Fruit fly (Drosophila melanogaster) whole organism, embryonic: ENCODE measurements around the gene CG15930.

Experiments used
- Awh ChIP-seq: fragments of 200-800 bp; sonication (Bioruptor generic); IDR thresholded peaks from 2 replicates; pipeline ENCODE4, ENCODE4 v1.3.6; 2022; ENCODE audit warnings: missing biosample characterization, missing genetic modification characterization
- CG10147 ChIP-seq: fragments of 200-800 bp; sonication (Bioruptor generic); optimal IDR thresholded peaks from 2 replicates; lab custom pipeline; 2019; ENCODE audit warnings: missing biosample characterization, mild to moderate bottlenecking, missing genetic modification characterization, moderate library complexity
- CG10565 ChIP-seq: fragments of 200-800 bp; sonication (Bioruptor generic); optimal IDR thresholded peaks from 3 replicates; lab custom pipeline; 2016; ENCODE audit warnings: missing biosample characterization, mild to moderate bottlenecking, missing genetic modification characterization
- CG11723 ChIP-seq: fragments of 200-800 bp; sonication (Bioruptor generic); optimal IDR thresholded peaks from 2 replicates; lab custom pipeline; 2017; ENCODE audit warnings: missing biosample characterization, mild to moderate bottlenecking, missing genetic modification characterization
- CG12236 ChIP-seq: fragments of 200-800 bp; sonication (Bioruptor generic); optimal IDR thresholded peaks from 2 replicates; lab custom pipeline; 2016; ENCODE audit warnings: missing biosample characterization, missing genetic modification characterization
- CG13775 ChIP-seq: fragments of 200-800 bp; sonication (Bioruptor generic); optimal IDR thresholded peaks from 3 replicates; lab custom pipeline; 2017; ENCODE audit warnings: missing biosample characterization, mild to moderate bottlenecking, missing genetic modification characterization
- CG14710 ChIP-seq: fragments of 200-800 bp; sonication (Bioruptor generic); optimal IDR thresholded peaks from 3 replicates; lab custom pipeline; 2019; ENCODE audit warnings: missing biosample characterization, mild to moderate bottlenecking, missing genetic modification characterization, moderate library complexity
- CG15479 ChIP-seq: fragments of 200-800 bp; sonication (Bioruptor generic); optimal IDR thresholded peaks from 3 replicates; lab custom pipeline; 2019; ENCODE audit warnings: missing biosample characterization, mild to moderate bottlenecking, missing genetic modification characterization, moderate library complexity
- CG17385 ChIP-seq: fragments of 200-800 bp; sonication (Bioruptor generic); optimal IDR thresholded peaks from 3 replicates; lab custom pipeline; 2018; ENCODE audit warnings: missing biosample characterization, mild to moderate bottlenecking, missing genetic modification characterization
- CG17568 ChIP-seq: fragments of 200-800 bp; sonication (Bioruptor generic); optimal IDR thresholded peaks from 2 replicates; lab custom pipeline; 2018; ENCODE audit warnings: missing biosample characterization, mild to moderate bottlenecking, missing genetic modification characterization, moderate library complexity
- CG30403 ChIP-seq: fragments of 200-800 bp; sonication (Bioruptor generic); optimal IDR thresholded peaks from 3 replicates; lab custom pipeline; 2016; ENCODE audit warnings: missing biosample characterization, missing genetic modification characterization
- CG34224 ChIP-seq: fragments of 200-800 bp; sonication (Bioruptor generic); IDR thresholded peaks from 3 replicates; pipeline ENCODE4 v1.3.6; 2022; ENCODE audit warnings: missing biosample characterization, missing genetic modification characterization; ENCODE audit not compliant: partially characterized antibody
- CG4707 ChIP-seq: fragments of 200-800 bp; sonication (Bioruptor generic); optimal IDR thresholded peaks from 2 replicates; lab custom pipeline; 2018; ENCODE audit warnings: missing biosample characterization, mild to moderate bottlenecking, missing genetic modification characterization, moderate library complexity
- CG5953 ChIP-seq: fragments of 200-800 bp; sonication (Bioruptor generic); IDR thresholded peaks from 2 replicates; pipeline ENCODE4 v1.3.6; 2022; ENCODE audit warnings: missing biosample characterization, missing genetic modification characterization
- CG8944 ChIP-seq: fragments of 200-800 bp; sonication (Bioruptor generic); optimal IDR thresholded peaks from 3 replicates; lab custom pipeline; 2016; ENCODE audit warnings: missing biosample characterization, missing genetic modification characterization
- CG9876 ChIP-seq: fragments of 200-800 bp; sonication (Bioruptor generic); optimal IDR thresholded peaks from 2 replicates; lab custom pipeline; 2016; ENCODE audit warnings: missing biosample characterization, missing genetic modification characterization
- CTCF ChIP-seq: fragments of 200-800 bp; sonication (Bioruptor generic); optimal IDR thresholded peaks from 2 replicates; lab custom pipeline; 2017; ENCODE audit warnings: missing biosample characterization, mild to moderate bottlenecking, missing genetic modification characterization, moderate library complexity
- CoRest ChIP-seq: fragments of 200-800 bp; sonication (Bioruptor generic); optimal IDR thresholded peaks from 3 replicates; lab custom pipeline; 2018; ENCODE audit warnings: missing biosample characterization, mild to moderate bottlenecking, missing genetic modification characterization, moderate library complexity
- Deaf1 ChIP-seq: fragments of 200-800 bp; optimal IDR thresholded peaks from 3 replicates; lab custom pipeline; 2019; ENCODE audit warnings: missing biosample characterization, mild to moderate bottlenecking, missing genetic modification characterization, moderate library complexity
- Doc3 ChIP-seq: fragments of 200-800 bp; sonication (Bioruptor generic); IDR thresholded peaks from 3 replicates; pipeline ENCODE4 v1.3.6; 2022; ENCODE audit warnings: missing biosample characterization, missing genetic modification characterization; ENCODE audit not compliant: partially characterized antibody
- Drgx ChIP-seq: fragments of 200-800 bp; sonication (Bioruptor generic); IDR thresholded peaks from 2 replicates; pipeline ENCODE4 v1.3.6; 2022; ENCODE audit warnings: missing biosample characterization, missing genetic modification characterization
- E2f1 ChIP-seq: fragments of 200-800 bp; sonication (Bioruptor generic); IDR thresholded peaks from 2 replicates; pipeline ENCODE4 v1.3.6; 2022; ENCODE audit warnings: missing biosample characterization, missing genetic modification characterization
- HLH54F ChIP-seq: fragments of 200-800 bp; sonication (Bioruptor generic); optimal IDR thresholded peaks from 3 replicates; lab custom pipeline; 2016; ENCODE audit warnings: missing biosample characterization, missing genetic modification characterization
- Hr3 ChIP-seq: fragments of 200-800 bp; sonication (Bioruptor generic); optimal IDR thresholded peaks from 3 replicates; lab custom pipeline; 2016; ENCODE audit warnings: missing biosample characterization, missing genetic modification characterization
- Kr ChIP-seq: fragments of 200-800 bp; sonication (Bioruptor generic); optimal IDR thresholded peaks from 2 replicates; lab custom pipeline; 2017; ENCODE audit warnings: missing biosample characterization, mild to moderate bottlenecking, missing genetic modification characterization
- Nf-YC ChIP-seq: fragments of 200-800 bp; optimal IDR thresholded peaks from 3 replicates; lab custom pipeline; 2019; ENCODE audit warnings: missing biosample characterization, mild to moderate bottlenecking, missing genetic modification characterization, moderate library complexity
- Oli ChIP-seq: fragments of 200-800 bp; sonication (Bioruptor generic); optimal IDR thresholded peaks from 2 replicates; lab custom pipeline; 2018; ENCODE audit warnings: missing biosample characterization, mild to moderate bottlenecking, missing genetic modification characterization, moderate library complexity
- PHDP ChIP-seq: fragments of 200-800 bp; sonication (Bioruptor generic); optimal IDR thresholded peaks from 3 replicates; lab custom pipeline; 2018; ENCODE audit warnings: missing biosample characterization, mild to moderate bottlenecking, missing genetic modification characterization, moderate library complexity
- Scr ChIP-seq: fragments of 200-800 bp; sonication (Bioruptor generic); IDR thresholded peaks from 2 replicates; pipeline ENCODE4 v1.3.6; 2022; ENCODE audit warnings: missing biosample characterization, missing genetic modification characterization; ENCODE audit not compliant: partially characterized antibody
- Side ChIP-seq: fragments of 200-800 bp; sonication (Bioruptor generic); optimal IDR thresholded peaks from 2 replicates; lab custom pipeline; 2016; ENCODE audit warnings: missing biosample characterization, missing genetic modification characterization
- Spps ChIP-seq: fragments of 200-800 bp; sonication (Bioruptor generic); optimal IDR thresholded peaks from 2 replicates; lab custom pipeline; 2018; ENCODE audit warnings: missing biosample characterization, mild to moderate bottlenecking, missing genetic modification characterization
- Usf ChIP-seq: fragments of 200-800 bp; sonication (Bioruptor generic); optimal IDR thresholded peaks from 2 replicates; lab custom pipeline; 2017; ENCODE audit warnings: missing genotype, missing biosample characterization, missing genetic modification characterization
- Vsx1 ChIP-seq: fragments of 200-800 bp; sonication (Bioruptor generic); optimal IDR thresholded peaks from 2 replicates; lab custom pipeline; 2017; ENCODE audit warnings: missing biosample characterization, mild to moderate bottlenecking, missing genetic modification characterization, missing genetic modification reagents
- az2 ChIP-seq: fragments of 200-800 bp; sonication (Bioruptor generic); optimal IDR thresholded peaks from 3 replicates; lab custom pipeline; 2016; ENCODE audit warnings: missing biosample characterization, missing genetic modification characterization
- ci ChIP-seq: fragments of 200-800 bp; sonication (Bioruptor generic); IDR thresholded peaks from 3 replicates; pipeline ENCODE4 v1.3.6; 2022; ENCODE audit warnings: missing biosample characterization, missing genetic modification characterization
- cwo ChIP-seq: fragments of 200-800 bp; sonication (Bioruptor generic); optimal IDR thresholded peaks from 3 replicates; lab custom pipeline; 2017; ENCODE audit warnings: missing biosample characterization, missing genetic modification characterization, mild to moderate bottlenecking, moderate library complexity, missing genetic modification reagents
- da ChIP-seq: fragments of 200-800 bp; sonication (Bioruptor generic); optimal IDR thresholded peaks from 2 replicates; lab custom pipeline; 2016; ENCODE audit warnings: missing biosample characterization, missing genetic modification characterization
- danr ChIP-seq: fragments of 200-800 bp; sonication (Bioruptor generic); IDR thresholded peaks from 2 replicates; pipeline ENCODE4 v1.3.6; 2022; ENCODE audit warnings: missing biosample characterization, missing genetic modification characterization
- fd96Cb ChIP-seq: fragments of 200-800 bp; sonication (Bioruptor generic); optimal IDR thresholded peaks from 2 replicates; lab custom pipeline; 2018; ENCODE audit warnings: missing biosample characterization, mild to moderate bottlenecking, missing genetic modification characterization, moderate library complexity
- gro ChIP-seq: fragments of 200-800 bp; sonication (Bioruptor generic); optimal IDR thresholded peaks from 2 replicates; lab custom pipeline; 2016; ENCODE audit warnings: missing biosample characterization, missing genetic modification characterization
- gt ChIP-seq: fragments of 200-800 bp; sonication (Bioruptor generic); IDR thresholded peaks from 2 replicates; pipeline ENCODE4 v1.3.6; 2022; ENCODE audit warnings: missing biosample characterization, missing genetic modification characterization
- hb ChIP-seq: fragments of 200-800 bp; sonication (Bioruptor generic); IDR thresholded peaks from 3 replicates; pipeline ENCODE4 v1.3.6; 2022; ENCODE audit warnings: missing biosample characterization, missing genetic modification characterization; ENCODE audit not compliant: partially characterized antibody
- lmd ChIP-seq: fragments of 200-800 bp; sonication (Bioruptor generic); IDR thresholded peaks from 2 replicates; pipeline ENCODE4 v1.3.6; 2022; ENCODE audit warnings: missing biosample characterization, missing genetic modification characterization
- mirr ChIP-seq: fragments of 200-800 bp; sonication (Bioruptor generic); optimal IDR thresholded peaks from 3 replicates; lab custom pipeline; 2018; ENCODE audit warnings: missing biosample characterization, mild to moderate bottlenecking, missing genetic modification characterization
- nerfin-1 ChIP-seq: fragments of 200-800 bp; sonication (Bioruptor generic); optimal IDR thresholded peaks from 3 replicates; lab custom pipeline; 2019; ENCODE audit warnings: missing biosample characterization, mild to moderate bottlenecking, missing genetic modification characterization, moderate library complexity
- nom ChIP-seq: fragments of 200-800 bp; sonication (Bioruptor generic); optimal IDR thresholded peaks from 2 replicates; lab custom pipeline; 2017; ENCODE audit warnings: missing biosample characterization, missing genetic modification characterization, mild to moderate bottlenecking, moderate library complexity, missing genetic modification reagents
- peb ChIP-seq: fragments of 200-800 bp; sonication (Bioruptor generic); IDR thresholded peaks from 2 replicates; pipeline ENCODE4 v1.3.6; 2022; ENCODE audit warnings: missing biosample characterization, missing genetic modification characterization
- sens ChIP-seq: fragments of 200-800 bp; sonication (Bioruptor generic); peaks from one replicate; lab custom pipeline; 2016; ENCODE audit warnings: missing biosample characterization, missing genetic modification characterization
- sna ChIP-seq: fragments of 200-800 bp; sonication (Bioruptor generic); IDR thresholded peaks from 2 replicates; pipeline ENCODE4 v1.3.6; 2022; ENCODE audit warnings: missing biosample characterization, missing genetic modification characterization; ENCODE audit not compliant: partially characterized antibody
- toy ChIP-seq: fragments of 200-800 bp; sonication (Bioruptor generic); IDR thresholded peaks from 2 replicates; pipeline ENCODE4 v1.3.6; 2022; ENCODE audit warnings: missing biosample characterization, missing genetic modification characterization
- trem ChIP-seq: fragments of 200-800 bp; optimal IDR thresholded peaks from 3 replicates; lab custom pipeline; 2019; ENCODE audit warnings: missing biosample characterization, mild to moderate bottlenecking, missing genetic modification characterization, moderate library complexity
- trh ChIP-seq: fragments of 200-800 bp; sonication (Bioruptor generic); optimal IDR thresholded peaks from 2 replicates; lab custom pipeline; 2016; ENCODE audit warnings: missing biosample characterization, missing genetic modification characterization

Gene CG15930

DNA sequence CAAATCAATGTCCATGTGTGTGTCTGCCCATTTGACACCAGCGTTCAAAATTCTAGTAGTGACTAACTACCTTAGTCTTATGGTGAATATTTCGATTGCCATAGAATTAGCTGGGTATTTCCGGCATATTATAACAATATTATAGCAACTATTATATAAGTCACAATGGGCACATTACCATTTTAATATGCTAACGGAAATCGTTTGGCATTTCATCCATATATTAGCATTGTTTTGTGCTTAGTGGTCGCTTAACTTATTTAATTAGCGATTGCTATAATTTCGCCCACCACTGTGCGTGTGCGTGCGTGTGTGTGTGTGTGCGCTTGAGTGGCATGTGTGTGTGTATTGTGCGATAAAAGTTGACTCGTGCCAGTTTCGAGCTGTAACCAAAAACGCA, 19.6 kb upstream of the CG15930 start (continued):
- TF ChIP-seq CG11723 (no peak), Drgx (GFP tag; lab: Robert Waterston, UW) (peak; percentile 50; the same call in 1 of the 2 replicates), Nf-YC (peak; percentile 16), CG9876 (GFP tag; lab: Kevin White, UChicago) (no peak), CG4707 (no peak), Oli (tag; lab: Kevin White, UChicago) (peak; percentile 27), peb (GFP tag; lab: Robert Waterston, UW) (no peak), CG10565 (GFP tag; lab: Kevin White, UChicago) (no peak), fd96Cb (peak; percentile 11), gro (GFP tag; lab: Kevin White, UChicago) (no peak), mirr (GFP tag; lab: Kevin White, UChicago) (peak; percentile 30), CoRest (tag; lab: Kevin White, UChicago) (peak; percentile 49), Spps (no peak), Kr (GFP tag; lab: Kevin White, UChicago) (no peak), sens (GFP tag; lab: Kevin White, UChicago) (no peak), cwo (GFP tag; lab: Kevin White, UChicago) (peak; percentile 56), CG15479 (GFP tag; lab: Kevin White, UChicago) (no peak), Doc3 (GFP tag; lab: Robert Waterston, UW) (no peak), Vsx1 (no peak), hb (GFP tag; lab: Robert Waterston, UW) (no peak), CG14710 (tag; lab: Kevin White, UChicago) (no peak), Hr3 (GFP tag; lab: Kevin White, UChicago) (no peak), Deaf1 (tag; lab: Kevin White, UChicago) (no peak), CG30403 (peak; percentile 29), CG17568 (GFP tag; lab: Kevin White, UChicago) (no peak), Awh (GFP tag; lab: Robert Waterston, UW) (no peak), Usf (GFP tag; lab: Kevin White, UChicago) (peak; percentile 9), sna (GFP tag; lab: Robert Waterston, UW) (no peak), trem (tag; lab: Kevin White, UChicago) (no peak), da (GFP tag; lab: Kevin White, UChicago) (no peak), trh (GFP tag; lab: Kevin White, UChicago) (no peak), Scr (no peak), toy (no peak), lmd (GFP tag; lab: Robert Waterston, UW) (peak; percentile 41; the same call in 1 of the 2 replicates), CG12236 (GFP tag; lab: Kevin White, UChicago) (no peak), Side (GFP tag; lab: Kevin White, UChicago) (no peak), CG17385 (GFP tag; lab: Kevin White, UChicago) (peak; percentile 52), CG5953 (no peak), CTCF (GFP tag; lab: Kevin White, UChicago) (no peak), nerfin-1 (tag; lab: Kevin White, UChicago) (peak; percentile 11), danr (GFP tag; lab: Robert Waterston, UW) (no peak), CG8944 (no peak), PHDP (tag; lab: Kevin White, UChicago) (peak; percentile 60), gt (GFP tag; lab: Robert Waterston, UW) (no peak), E2f1 (GFP tag; lab: Robert Waterston, UW) (no peak), CG13775 (GFP tag; lab: Kevin White, UChicago) (no peak), nom (GFP tag; lab: Kevin White, UChicago) (no peak), HLH54F (GFP tag; lab: Kevin White, UChicago) (no peak), CG10147 (GFP tag; lab: Kevin White, UChicago) (peak; percentile 50), ci (GFP tag; lab: Robert Waterston, UW) (0 out of 3 replicates have a peak, but pooled peaks have one; percentile 44), CG34224 (no peak), az2 (no peak)
